Fruit fly (Drosophila melanogaster) whole organism, embryonic: ENCODE data around the gene CG9117.

Experiments used
- Adf1 ChIP-seq: fragments of 200-800 bp; sonication (Bioruptor generic); IDR thresholded peaks from 2 replicates; pipeline ENCODE4 v1.3.6; 2022; ENCODE audit warnings: missing biosample characterization, missing genetic modification characterization
- Aef1 ChIP-seq: fragments of 200-800 bp; sonication (Bioruptor generic); IDR thresholded peaks from 3 replicates; pipeline ENCODE4 v1.3.6; 2022; ENCODE audit warnings: missing biosample characterization, missing genetic modification characterization
- Atf3 ChIP-seq: fragments of 200-800 bp; sonication (Bioruptor generic); optimal IDR thresholded peaks from 3 replicates; lab custom pipeline; 2016; ENCODE audit warnings: missing biosample characterization, missing genetic modification characterization
- C15 ChIP-seq: fragments of 200-800 bp; sonication (Bioruptor generic); IDR thresholded peaks from 3 replicates; pipeline ENCODE4 v1.3.6; 2022; ENCODE audit warnings: missing biosample characterization, missing genetic modification characterization
- CG10565 ChIP-seq: fragments of 200-800 bp; sonication (Bioruptor generic); optimal IDR thresholded peaks from 3 replicates; lab custom pipeline; 2016; ENCODE audit warnings: missing biosample characterization, mild to moderate bottlenecking, missing genetic modification characterization
- CG11723 ChIP-seq: fragments of 200-800 bp; sonication (Bioruptor generic); optimal IDR thresholded peaks from 2 replicates; lab custom pipeline; 2017; ENCODE audit warnings: missing biosample characterization, mild to moderate bottlenecking, missing genetic modification characterization
- CG12299 ChIP-seq: fragments of 200-800 bp; sonication (Bioruptor generic); optimal IDR thresholded peaks from 2 replicates; lab custom pipeline; 2018; ENCODE audit warnings: missing biosample characterization, mild to moderate bottlenecking, missing genetic modification characterization
- CG15479 ChIP-seq: fragments of 200-800 bp; sonication (Bioruptor generic); optimal IDR thresholded peaks from 3 replicates; lab custom pipeline; 2019; ENCODE audit warnings: missing biosample characterization, mild to moderate bottlenecking, missing genetic modification characterization, moderate library complexity
- CG15696 ChIP-seq: fragments of 200-800 bp; sonication (Bioruptor generic); optimal IDR thresholded peaks from 2 replicates; lab custom pipeline; 2019; ENCODE audit warnings: missing biosample characterization, mild to moderate bottlenecking, missing genetic modification characterization, moderate library complexity
- CG1602 ChIP-seq: fragments of 200-800 bp; sonication (Bioruptor generic); optimal IDR thresholded peaks from 3 replicates; lab custom pipeline; 2016; ENCODE audit warnings: missing biosample characterization, missing genetic modification characterization
- CG16863 ChIP-seq: fragments of 200-800 bp; sonication (Bioruptor generic); optimal IDR thresholded peaks from 3 replicates; lab custom pipeline; 2016; ENCODE audit warnings: missing biosample characterization, missing genetic modification characterization
- CG18011 ChIP-seq: fragments of 200-800 bp; sonication (Bioruptor generic); optimal IDR thresholded peaks from 2 replicates; lab custom pipeline; 2017; ENCODE audit warnings: missing biosample characterization, missing genetic modification characterization, mild to moderate bottlenecking, moderate library complexity, missing genotype
- CG1832 ChIP-seq: fragments of 200-800 bp; sonication (Bioruptor generic); optimal IDR thresholded peaks from 2 replicates; lab custom pipeline; 2017; ENCODE audit warnings: missing biosample characterization, mild to moderate bottlenecking, missing genetic modification characterization, inconsistent platforms
- CG18476 ChIP-seq: fragments of 200-800 bp; sonication (Bioruptor generic); optimal IDR thresholded peaks from 2 replicates; lab custom pipeline; 2016; ENCODE audit warnings: missing biosample characterization, mild to moderate bottlenecking, missing genetic modification characterization
- CG32772 ChIP-seq: fragments of 200-800 bp; sonication (Bioruptor generic); IDR thresholded peaks from 2 replicates; pipeline ENCODE4 v1.3.6; 2022; ENCODE audit warnings: missing biosample characterization, missing genetic modification characterization
- CG4328 ChIP-seq: fragments of 200-800 bp; sonication (Bioruptor generic); optimal IDR thresholded peaks from 3 replicates; lab custom pipeline; 2017; ENCODE audit warnings: missing biosample characterization, missing genetic modification reagents, missing genetic modification characterization
- CG4424 ChIP-seq: fragments of 200-800 bp; sonication (Bioruptor generic); optimal IDR thresholded peaks from 3 replicates; lab custom pipeline; 2016; ENCODE audit warnings: missing biosample characterization, missing genetic modification characterization
- CG6272 ChIP-seq: fragments of 200-800 bp; sonication (Bioruptor generic); IDR thresholded peaks from 2 replicates; pipeline ENCODE4 v1.3.6; 2022; ENCODE audit warnings: missing biosample characterization, missing genetic modification characterization
- CG6813 ChIP-seq: fragments of 200-800 bp; sonication (Bioruptor generic); optimal IDR thresholded peaks from 2 replicates; lab custom pipeline; 2017; ENCODE audit warnings: missing biosample characterization, missing genetic modification characterization, mild to moderate bottlenecking, moderate library complexity, missing genetic modification reagents
- CG6854 ChIP-seq: fragments of 200-800 bp; sonication (Bioruptor generic); optimal IDR thresholded peaks from 3 replicates; lab custom pipeline; 2017; ENCODE audit warnings: missing biosample characterization, mild to moderate bottlenecking, missing genetic modification characterization
- CG7745 ChIP-seq: fragments of 200-800 bp; sonication (Bioruptor generic); optimal IDR thresholded peaks from 2 replicates; lab custom pipeline; 2018; ENCODE audit warnings: missing biosample characterization, mild to moderate bottlenecking, missing genetic modification characterization, moderate library complexity
- CG9437 ChIP-seq: fragments of 200-800 bp; sonication (Bioruptor generic); optimal IDR thresholded peaks from 2 replicates; lab custom pipeline; 2018; ENCODE audit warnings: missing biosample characterization, mild to moderate bottlenecking, missing genetic modification characterization
- CG9876 ChIP-seq: fragments of 200-800 bp; sonication (Bioruptor generic); optimal IDR thresholded peaks from 2 replicates; lab custom pipeline; 2016; ENCODE audit warnings: missing biosample characterization, missing genetic modification characterization
- CHES-1-like ChIP-seq: fragments of 200-800 bp; sonication (Bioruptor generic); optimal IDR thresholded peaks from 2 replicates; lab custom pipeline; 2016; ENCODE audit warnings: missing biosample characterization, missing genetic modification characterization
- D ChIP-seq, 2 experiments: fragments of 200-800 bp in 1 of 2; fragments of >200 bp in 1 of 2; sonication (Bioruptor generic) in 1 of 2; optimal IDR thresholded peaks; 2 replicates in 1 of 2; 3 replicates in 1 of 2; lab custom pipeline; 2017; ENCODE audit warnings: mild to moderate bottlenecking in 1 of 2, missing biosample characterization in 1 of 2, missing genetic modification characterization in 1 of 2, missing genetic modification reagents in 1 of 2
- D19A ChIP-seq: fragments of 200-800 bp; optimal IDR thresholded peaks from 3 replicates; lab custom pipeline; 2019; ENCODE audit warnings: missing biosample characterization, mild to moderate bottlenecking, missing genetic modification characterization, moderate library complexity
- D19B ChIP-seq: fragments of 200-800 bp; sonication (Bioruptor generic); optimal IDR thresholded peaks from 2 replicates; lab custom pipeline; 2017; ENCODE audit warnings: missing biosample characterization, mild to moderate bottlenecking, missing genetic modification characterization
- Dbx ChIP-seq: fragments of 200-800 bp; sonication (Bioruptor generic); IDR thresholded peaks from 3 replicates; pipeline ENCODE4 v1.3.6; 2022; ENCODE audit warnings: missing biosample characterization, missing genetic modification characterization
- Deaf1 ChIP-seq: fragments of 200-800 bp; optimal IDR thresholded peaks from 3 replicates; lab custom pipeline; 2019; ENCODE audit warnings: missing biosample characterization, mild to moderate bottlenecking, missing genetic modification characterization, moderate library complexity
- Ets97D ChIP-seq: fragments of 200-800 bp; sonication (Bioruptor generic); optimal IDR thresholded peaks from 3 replicates; lab custom pipeline; 2016; ENCODE audit warnings: missing biosample characterization, missing genetic modification characterization
- Gsc ChIP-seq: fragments of 200-800 bp; sonication (Bioruptor generic); IDR thresholded peaks from 2 replicates; pipeline ENCODE4 v1.3.6; 2022; ENCODE audit warnings: missing biosample characterization, missing genetic modification characterization
- Hand ChIP-seq: fragments of 200-800 bp; sonication (Bioruptor generic); optimal IDR thresholded peaks from 2 replicates; lab custom pipeline; 2017; ENCODE audit warnings: mild to moderate bottlenecking, missing biosample characterization, missing genetic modification reagents, missing genetic modification characterization
- HmgZ ChIP-seq: fragments of 200-800 bp; sonication (Bioruptor generic); optimal IDR thresholded peaks from 2 replicates; lab custom pipeline; 2018; ENCODE audit warnings: missing biosample characterization, mild to moderate bottlenecking, missing genetic modification characterization
- Hmx ChIP-seq: fragments of 200-800 bp; sonication (Bioruptor generic); optimal IDR thresholded peaks from 2 replicates; lab custom pipeline; 2016; ENCODE audit warnings: missing biosample characterization, missing genetic modification characterization
- Hsf ChIP-seq: fragments of 200-800 bp; sonication (Bioruptor generic); optimal IDR thresholded peaks from 3 replicates; lab custom pipeline; 2016; ENCODE audit warnings: missing biosample characterization, missing genetic modification characterization
- NK7.1 ChIP-seq: fragments of 200-800 bp; sonication (Bioruptor generic); optimal IDR thresholded peaks from 3 replicates; lab custom pipeline; 2016; ENCODE audit warnings: missing biosample characterization, missing genetic modification characterization
- Optix ChIP-seq: fragments of 200-800 bp; sonication (Bioruptor generic); IDR thresholded peaks from 3 replicates; pipeline ENCODE4 v1.3.6; 2022; ENCODE audit warnings: missing biosample characterization, missing genetic modification characterization
- Six4 ChIP-seq: fragments of 200-800 bp; sonication (Bioruptor generic); optimal IDR thresholded peaks from 2 replicates; lab custom pipeline; 2016; ENCODE audit warnings: missing biosample characterization, missing genetic modification characterization
- Xrp1 ChIP-seq: fragments of 200-800 bp; sonication (Bioruptor generic); IDR thresholded peaks from 2 replicates; pipeline ENCODE4 v1.3.6; 2022; ENCODE audit warnings: missing biosample characterization, missing genetic modification characterization
- ase ChIP-seq: fragments of 200-800 bp; sonication (Bioruptor generic); IDR thresholded peaks from 3 replicates; pipeline ENCODE4 v1.3.6; 2022; ENCODE audit warnings: missing biosample characterization, missing genetic modification characterization
- cato ChIP-seq: fragments of 200-800 bp; sonication (Bioruptor generic); optimal IDR thresholded peaks from 2 replicates; lab custom pipeline; 2016; ENCODE audit warnings: missing biosample characterization, missing genetic modification characterization, borderline replicate concordance
- dimm ChIP-seq: fragments of 200-800 bp; sonication (Bioruptor generic); IDR thresholded peaks from 2 replicates; pipeline ENCODE4 v1.3.6; 2022; ENCODE audit warnings: missing biosample characterization, missing genetic modification characterization
- grn ChIP-seq: fragments of 200-800 bp; sonication (Bioruptor generic); optimal IDR thresholded peaks from 3 replicates; lab custom pipeline; 2017; ENCODE audit warnings: missing biosample characterization, missing genetic modification characterization
- gsb ChIP-seq: fragments of 200-800 bp; sonication (Bioruptor generic); IDR thresholded peaks from 2 replicates; pipeline ENCODE4 v1.3.6; 2022; ENCODE audit warnings: missing biosample characterization, missing genetic modification characterization
- ham ChIP-seq: fragments of 200-800 bp; sonication (Bioruptor generic); IDR thresholded peaks from 2 replicates; pipeline ENCODE4 v1.3.6; 2022; ENCODE audit warnings: missing biosample characterization, missing genetic modification characterization
- lmd ChIP-seq: fragments of 200-800 bp; sonication (Bioruptor generic); IDR thresholded peaks from 2 replicates; pipeline ENCODE4 v1.3.6; 2022; ENCODE audit warnings: missing biosample characterization, missing genetic modification characterization
- salm ChIP-seq: fragments of 200-800 bp; sonication (Bioruptor generic); optimal IDR thresholded peaks from 2 replicates; lab custom pipeline; 2018; ENCODE audit warnings: missing biosample characterization, mild to moderate bottlenecking, missing genetic modification characterization
- sens ChIP-seq: fragments of 200-800 bp; sonication (Bioruptor generic); peaks from one replicate; lab custom pipeline; 2016; ENCODE audit warnings: missing biosample characterization, missing genetic modification characterization
- tap ChIP-seq: fragments of 200-800 bp; optimal IDR thresholded peaks from 3 replicates; lab custom pipeline; 2019; ENCODE audit warnings: missing biosample characterization, mild to moderate bottlenecking, missing genetic modification characterization, moderate library complexity
- tgo ChIP-seq: fragments of 200-800 bp; sonication (Bioruptor generic); IDR thresholded peaks from 3 replicates; pipeline ENCODE4 v1.3.6; 2022; ENCODE audit warnings: missing biosample characterization, missing genetic modification characterization

CG9117 gene

DNA sequence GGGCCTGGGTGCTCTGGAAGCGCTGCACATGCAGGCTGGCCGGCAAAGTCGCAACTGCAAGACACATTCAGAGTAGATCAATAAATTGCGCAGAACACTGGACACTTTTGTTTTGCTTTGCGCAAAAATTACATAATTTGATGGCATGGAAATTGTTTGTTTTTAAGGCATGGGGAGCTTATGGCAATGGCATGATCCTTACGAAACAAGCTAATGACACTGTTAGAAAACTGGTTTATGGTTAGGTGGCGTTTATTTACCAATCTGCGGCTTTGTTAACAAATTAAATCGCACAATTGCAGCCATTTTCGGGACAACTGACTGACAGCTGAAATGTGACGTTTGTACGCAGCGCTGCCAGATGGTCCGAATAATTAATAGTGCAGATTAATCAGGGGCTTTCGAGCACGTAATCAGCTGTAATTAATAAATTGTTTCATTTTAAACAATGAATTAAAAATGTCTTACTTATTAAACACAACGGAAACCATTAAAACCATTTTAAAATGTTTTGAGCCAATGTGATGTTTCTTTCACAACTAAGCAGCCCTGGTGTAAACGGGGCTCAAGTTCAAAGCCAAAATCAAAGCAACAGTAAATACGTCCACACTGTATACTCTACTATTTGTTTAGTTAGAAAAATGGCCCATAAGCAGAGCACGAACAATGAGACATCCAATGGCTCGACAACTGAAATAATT, 24.8 kb upstream of the CG9117 start, which contains the start of the genes ND-51 and CG13994 (continued):
- TF ChIP-seq NK7.1 (peak; percentile 57), Six4 (GFP tag; lab: Kevin White, UChicago) (peak; percentile 78), D (optimal IDR thresholded peaks at IDR 0.05; lab: Kevin White, UChicago) (no peak), D (GFP tag; optimal IDR thresholded peaks at IDR 0.05; lab: Kevin White, UChicago) (peak; percentile 66), CHES-1-like (peak; percentile 79), CG15479 (peak; percentile 50), ase (GFP tag; lab: Robert Waterston, UW) (peak; percentile 80), CG1602 (GFP tag; lab: Kevin White, UChicago) (peak; percentile 75), CG32772 (GFP tag; lab: Robert Waterston, UW) (peak; percentile 71), CG15696 (tag; lab: Kevin White, UChicago) (peak; percentile 83), CG6272 (peak; percentile 70), HmgZ (tag; lab: Kevin White, UChicago) (peak; percentile 93), Hand (GFP tag; lab: Kevin White, UChicago) (no peak), Atf3 (GFP tag; lab: Kevin White, UChicago) (peak; percentile 52), gsb (peak; percentile 50; the same call in 1 of the 2 replicates), CG9437 (GFP tag; lab: Kevin White, UChicago) (peak; percentile 55), C15 (GFP tag; lab: Robert Waterston, UW) (peak; percentile 68; the same call in 1 of the 3 replicates), CG12299 (tag; lab: Kevin White, UChicago) (peak; percentile 85), CG4424 (peak; percentile 71), CG9876 (GFP tag; lab: Kevin White, UChicago) (peak; percentile 36), CG6854 (GFP tag; lab: Kevin White, UChicago) (no peak), CG4328 (GFP tag; lab: Kevin White, UChicago) (peak; percentile 78), lmd (GFP tag; lab: Robert Waterston, UW) (peak; percentile 80), CG6813 (peak; percentile 47), D19A (tag; lab: Kevin White, UChicago) (peak; percentile 94), sens (peak; percentile 99), Adf1 (GFP tag; lab: Robert Waterston, UW) (peak; percentile 56; the same call in 1 of the 2 replicates), dimm (GFP tag; lab: Robert Waterston, UW) (peak; percentile 55; the same call in 1 of the 2 replicates), salm (peak; percentile 35), D19B (GFP tag; lab: Kevin White, UChicago) (peak; percentile 63), Xrp1 (peak; percentile 85), Aef1 (GFP tag; lab: Robert Waterston, UW) (peak; percentile 75), Ets97D (GFP tag; lab: Kevin White, UChicago) (peak; percentile 93), CG7745 (tag; lab: Kevin White, UChicago) (peak; percentile 74), Deaf1 (no peak), tgo (GFP tag; lab: Robert Waterston, UW) (peak; percentile 85), Hsf (peak; percentile 91), ham (GFP tag; lab: Robert Waterston, UW) (no peak), CG10565 (GFP tag; lab: Kevin White, UChicago) (peak; percentile 20), Dbx (GFP tag; lab: Robert Waterston, UW) (peak; percentile 87), Optix (GFP tag; lab: Robert Waterston, UW) (peak; percentile 64; the same call in 2 of the 3 replicates), CG1832 (GFP tag; lab: Kevin White, UChicago) (no peak), CG18011 (GFP tag; lab: Kevin White, UChicago) (peak; percentile 63), CG16863 (GFP tag; lab: Kevin White, UChicago) (peak; percentile 79), tap (no peak), cato (peak; percentile 40), Gsc (GFP tag; lab: Robert Waterston, UW) (peak; percentile 25; the same call in 1 of the 2 replicates), CG11723 (GFP tag; lab: Kevin White, UChicago) (peak; percentile 75), Hmx (GFP tag; lab: Kevin White, UChicago) (peak; percentile 62), CG18476 (GFP tag; lab: Kevin White, UChicago) (peak; percentile 71), grn (GFP tag; lab: Kevin White, UChicago) (no peak)
